Fruit fly (Drosophila melanogaster) whole organism, embryonic: ENCODE data around the gene Jhbp1.
A peak's percentile ranks its signal among the peaks of the same experiment; 100 is the strongest.

ENCODE experiments used
- Atf-2 ChIP-seq: fragments of 200-800 bp; sonication (Bioruptor generic); optimal IDR thresholded peaks from 2 replicates; lab custom pipeline; 2016; ENCODE audit warnings: missing biosample characterization, missing genetic modification characterization
- CG10431 ChIP-seq: fragments of 200-800 bp; sonication (Bioruptor generic); optimal IDR thresholded peaks from 3 replicates; lab custom pipeline; 2018; ENCODE audit warnings: missing biosample characterization, mild to moderate bottlenecking, missing genetic modification characterization
- CG10654 ChIP-seq: fragments of 200-800 bp; sonication (Bioruptor generic); optimal IDR thresholded peaks from 2 replicates; lab custom pipeline; 2016; ENCODE audit warnings: missing biosample characterization, missing genetic modification characterization
- CG10979 ChIP-seq: fragments of 200-800 bp; sonication (Bioruptor generic); optimal IDR thresholded peaks from 2 replicates; lab custom pipeline; 2018; ENCODE audit warnings: missing biosample characterization, mild to moderate bottlenecking, missing genetic modification characterization, moderate library complexity
- CG11504 ChIP-seq: fragments of 200-800 bp; sonication (Bioruptor generic); optimal IDR thresholded peaks from 3 replicates; lab custom pipeline; 2019; ENCODE audit warnings: missing biosample characterization, mild to moderate bottlenecking, missing genetic modification characterization, moderate library complexity
- CG12071 ChIP-seq: fragments of 200-800 bp; sonication (Bioruptor generic); optimal IDR thresholded peaks from 3 replicates; lab custom pipeline; 2018; ENCODE audit warnings: missing biosample characterization, mild to moderate bottlenecking, missing genetic modification characterization
- CG13296 ChIP-seq: fragments of 200-800 bp; sonication (Bioruptor generic); optimal IDR thresholded peaks from 3 replicates; lab custom pipeline; 2018; ENCODE audit warnings: missing biosample characterization, mild to moderate bottlenecking, missing genetic modification characterization
- CG14050 ChIP-seq: fragments of 200-800 bp; sonication (Bioruptor generic); IDR thresholded peaks from 3 replicates; pipeline ENCODE4 v1.3.6; 2022; ENCODE audit warnings: missing biosample characterization, missing genetic modification characterization
- CG1603 ChIP-seq: fragments of 200-800 bp; sonication (Bioruptor generic); optimal IDR thresholded peaks from 2 replicates; lab custom pipeline; 2019; ENCODE audit warnings: missing biosample characterization, mild to moderate bottlenecking, missing genetic modification characterization, moderate library complexity
- CG16813 ChIP-seq: fragments of 200-800 bp; sonication (Bioruptor generic); IDR thresholded peaks from 3 replicates; pipeline ENCODE4 v1.3.6; 2022; ENCODE audit warnings: missing biosample characterization, missing genetic modification characterization; ENCODE audit not compliant: partially characterized antibody
- CG2116 ChIP-seq: fragments of 200-800 bp; sonication (Bioruptor generic); optimal IDR thresholded peaks from 3 replicates; lab custom pipeline; 2018; ENCODE audit warnings: missing biosample characterization, mild to moderate bottlenecking, missing genetic modification characterization
- CG31388 ChIP-seq: fragments of 200-800 bp; sonication (Bioruptor generic); optimal IDR thresholded peaks from 2 replicates; lab custom pipeline; 2016; ENCODE audit warnings: missing biosample characterization, missing genetic modification characterization
- CG4820 ChIP-seq: fragments of 200-800 bp; sonication (Bioruptor generic); optimal IDR thresholded peaks from 3 replicates; lab custom pipeline; 2016; ENCODE audit warnings: missing biosample characterization, missing genetic modification characterization
- CG7987 ChIP-seq: fragments of 200-800 bp; sonication (Bioruptor generic); optimal IDR thresholded peaks from 2 replicates; lab custom pipeline; 2018; ENCODE audit warnings: missing biosample characterization, mild to moderate bottlenecking, missing genetic modification characterization, moderate library complexity
- CTCF ChIP-seq: fragments of 200-800 bp; sonication (Bioruptor generic); optimal IDR thresholded peaks from 2 replicates; lab custom pipeline; 2017; ENCODE audit warnings: missing biosample characterization, mild to moderate bottlenecking, missing genetic modification characterization, moderate library complexity
- D ChIP-seq, 2 experiments: fragments of 200-800 bp in 1 of 2; fragments of >200 bp in 1 of 2; sonication (Bioruptor generic) in 1 of 2; optimal IDR thresholded peaks; 2 replicates in 1 of 2; 3 replicates in 1 of 2; lab custom pipeline; 2017; ENCODE audit warnings: mild to moderate bottlenecking in 1 of 2, missing biosample characterization in 1 of 2, missing genetic modification characterization in 1 of 2, missing genetic modification reagents in 1 of 2
- E2f2 ChIP-seq: fragments of 200-800 bp; sonication (Bioruptor generic); IDR thresholded peaks from 2 replicates; pipeline ENCODE4 v1.3.6; 2022; ENCODE audit warnings: missing biosample characterization, missing genetic modification characterization
- HLHmδ ChIP-seq: fragments of 200-800 bp; sonication (Bioruptor generic); optimal IDR thresholded peaks from 2 replicates; lab custom pipeline; 2018; ENCODE audit warnings: missing biosample characterization, mild to moderate bottlenecking, missing genetic modification characterization, moderate library complexity
- NC2α ChIP-seq: fragments of 200-800 bp; sonication (Bioruptor generic); optimal IDR thresholded peaks from 2 replicates; lab custom pipeline; 2016; ENCODE audit warnings: missing biosample characterization, missing genetic modification characterization
- NK7.1 ChIP-seq: fragments of 200-800 bp; sonication (Bioruptor generic); optimal IDR thresholded peaks from 3 replicates; lab custom pipeline; 2016; ENCODE audit warnings: missing biosample characterization, missing genetic modification characterization
- Sin3A ChIP-seq: fragments of >200 bp; optimal IDR thresholded peaks from 2 replicates; lab custom pipeline; 2018
- Ssrp ChIP-seq: fragments of 200-800 bp; sonication (Bioruptor generic); optimal IDR thresholded peaks from 2 replicates; lab custom pipeline; 2018; ENCODE audit warnings: missing biosample characterization, mild to moderate bottlenecking, missing genetic modification characterization, moderate library complexity
- caup ChIP-seq: fragments of 200-800 bp; sonication (Bioruptor generic); optimal IDR thresholded peaks from 3 replicates; lab custom pipeline; 2017; ENCODE audit warnings: missing biosample characterization, mild to moderate bottlenecking, missing genetic modification characterization, moderate library complexity; ENCODE audit not compliant: severe bottlenecking
- dm ChIP-seq: fragments of 200-800 bp; sonication (Bioruptor generic); optimal IDR thresholded peaks from 3 replicates; lab custom pipeline; 2016; ENCODE audit warnings: missing biosample characterization, missing genetic modification characterization
- dmrt11E ChIP-seq: fragments of 200-800 bp; sonication (Bioruptor generic); optimal IDR thresholded peaks from 3 replicates; lab custom pipeline; 2018; ENCODE audit warnings: missing biosample characterization, mild to moderate bottlenecking, missing genetic modification characterization, moderate library complexity
- dmrt99B ChIP-seq: fragments of 200-800 bp; sonication (Bioruptor generic); optimal IDR thresholded peaks from 2 replicates; lab custom pipeline; 2018; ENCODE audit warnings: missing biosample characterization, mild to moderate bottlenecking, missing genetic modification characterization, moderate library complexity
- ems ChIP-seq: fragments of 200-800 bp; sonication (Bioruptor generic); optimal IDR thresholded peaks from 3 replicates; lab custom pipeline; 2016; ENCODE audit warnings: missing biosample characterization, missing genetic modification characterization
- fd102C ChIP-seq: fragments of 200-800 bp; sonication (Bioruptor generic); optimal IDR thresholded peaks from 2 replicates; lab custom pipeline; 2018; ENCODE audit warnings: missing biosample characterization, mild to moderate bottlenecking, missing genetic modification characterization, moderate library complexity
- fd3F ChIP-seq: fragments of 200-800 bp; sonication (Bioruptor generic); optimal IDR thresholded peaks from 2 replicates; lab custom pipeline; 2018; ENCODE audit warnings: missing biosample characterization, mild to moderate bottlenecking, missing genetic modification characterization, moderate library complexity
- fd64A ChIP-seq: fragments of 200-800 bp; sonication (Bioruptor generic); optimal IDR thresholded peaks from 3 replicates; lab custom pipeline; 2018; ENCODE audit warnings: missing biosample characterization, mild to moderate bottlenecking, missing genetic modification characterization
- fu2 ChIP-seq: fragments of 200-800 bp; sonication (Bioruptor generic); optimal IDR thresholded peaks from 2 replicates; lab custom pipeline; 2016; ENCODE audit warnings: missing biosample characterization, missing genetic modification characterization
- kah ChIP-seq: fragments of 200-800 bp; sonication (Bioruptor generic); optimal IDR thresholded peaks from 2 replicates; lab custom pipeline; 2018; ENCODE audit warnings: missing biosample characterization, mild to moderate bottlenecking, missing genetic modification characterization
- lov ChIP-seq, 2 experiments: fragments of 200-800 bp in 1 of 2; fragments of >200 bp in 1 of 2; sonication (Bioruptor generic) in 1 of 2; IDR thresholded peaks in 1 of 2; optimal IDR thresholded peaks in 1 of 2; 2 replicates in 1 of 2; 3 replicates in 1 of 2; pipeline versions ENCODE4 v1.3.6 to Lab custom; 2017 to 2022; ENCODE audit warnings: missing biosample characterization in 1 of 2, missing genetic modification characterization in 1 of 2
- oc ChIP-seq: fragments of 200-800 bp; sonication (Bioruptor generic); optimal IDR thresholded peaks from 2 replicates; lab custom pipeline; 2018; ENCODE audit warnings: missing biosample characterization, mild to moderate bottlenecking, missing genetic modification characterization, moderate library complexity
- org-1 ChIP-seq: fragments of 200-800 bp; sonication (Bioruptor generic); optimal IDR thresholded peaks from 2 replicates; lab custom pipeline; 2017; ENCODE audit warnings: missing biosample characterization, missing genetic modification characterization
- pan ChIP-seq, 4 experiments: fragments of >200 bp in 3 of 4; fragments of 200-800 bp in 1 of 4; sonication (Bioruptor generic) in 1 of 4; optimal IDR thresholded peaks in 3 of 4; IDR thresholded peaks in 1 of 4; 2 replicates each; pipeline versions ENCODE4 v1.3.6 to Lab custom; 2017 to 2022; ENCODE audit warnings: missing biosample characterization in 2 of 4, missing genetic modification characterization in 2 of 4, mixed read lengths in 1 of 4
- pb ChIP-seq: fragments of 200-800 bp; sonication (Bioruptor generic); optimal IDR thresholded peaks from 3 replicates; lab custom pipeline; 2016; ENCODE audit warnings: missing biosample characterization, missing genetic modification characterization
- prd ChIP-seq, 3 experiments: fragments of >200 bp in 2 of 3; fragments of 200-800 bp in 1 of 3; sonication (Bioruptor generic) in 1 of 3; optimal IDR thresholded peaks in 2 of 3; IDR thresholded peaks in 1 of 3; 2 replicates in 2 of 3; 3 replicates in 1 of 3; pipeline versions ENCODE4 v1.3.6 to Lab custom; 2017 to 2022; ENCODE audit warnings: missing biosample characterization in 1 of 3, missing genetic modification characterization in 1 of 3
- psq ChIP-seq: fragments of 200-800 bp; sonication (Bioruptor generic); optimal IDR thresholded peaks from 2 replicates; lab custom pipeline; 2017; ENCODE audit warnings: missing biosample characterization, missing genetic modification characterization
- run ChIP-seq: fragments of 200-800 bp; sonication (Bioruptor generic); optimal IDR thresholded peaks from 3 replicates; lab custom pipeline; 2018; ENCODE audit warnings: missing biosample characterization, mild to moderate bottlenecking, missing genetic modification characterization
- ssp ChIP-seq: fragments of 200-800 bp; sonication (Bioruptor generic); IDR thresholded peaks from 2 replicates; pipeline ENCODE4 v1.3.6; 2022; ENCODE audit warnings: missing biosample characterization, missing genetic modification characterization
- sug ChIP-seq: fragments of 200-800 bp; optimal IDR thresholded peaks from 2 replicates; lab custom pipeline; 2019; ENCODE audit warnings: missing biosample characterization, mild to moderate bottlenecking, missing genetic modification characterization, moderate library complexity
- tin ChIP-seq: fragments of 200-800 bp; sonication (Bioruptor generic); optimal IDR thresholded peaks from 3 replicates; lab custom pipeline; 2016; ENCODE audit warnings: missing biosample characterization, missing genetic modification characterization
- trem ChIP-seq: fragments of 200-800 bp; optimal IDR thresholded peaks from 3 replicates; lab custom pipeline; 2019; ENCODE audit warnings: missing biosample characterization, mild to moderate bottlenecking, missing genetic modification characterization, moderate library complexity
- tup ChIP-seq: fragments of 200-800 bp; sonication (Bioruptor generic); optimal IDR thresholded peaks from 2 replicates; lab custom pipeline; 2016; ENCODE audit warnings: missing biosample characterization, mild to moderate bottlenecking, missing genetic modification characterization, moderate library complexity
- wdn ChIP-seq: fragments of 200-800 bp; sonication (Bioruptor generic); IDR thresholded peaks from 2 replicates; pipeline ENCODE4 v1.3.6; 2022; ENCODE audit warnings: missing biosample characterization, missing genetic modification characterization
- zen ChIP-seq: fragments of 200-800 bp; sonication (Bioruptor generic); optimal IDR thresholded peaks from 3 replicates; lab custom pipeline; 2018; ENCODE audit warnings: missing biosample characterization, mild to moderate bottlenecking, missing genetic modification characterization, moderate library complexity
- zf30C ChIP-seq: fragments of 200-800 bp; sonication (Bioruptor generic); optimal IDR thresholded peaks from 3 replicates; lab custom pipeline; 2018; ENCODE audit warnings: missing biosample characterization, mild to moderate bottlenecking, missing genetic modification characterization

Gene Jhbp1

dm6 chr3R:4992227-4992737 is 27.0 kb downstream of the Jhbp1 start (continued):
- TF ChIP-seq prd (optimal IDR thresholded peaks at IDR 0.05; lab: Kevin White, UChicago) (no peak), prd (GFP tag; IDR thresholded peaks at IDR 0.05; lab: Robert Waterston, UW) (0 out of 3 replicates have a peak, but pooled peaks have one; percentile 16), Atf-2 (GFP tag; lab: Kevin White, UChicago) (no peak), CG4820 (no peak), fd102C (GFP tag; lab: Kevin White, UChicago) (peak; percentile 62), CG10979 (tag; lab: Kevin White, UChicago) (peak; percentile 48), CG7987 (GFP tag; lab: Kevin White, UChicago) (peak; percentile 40), NK7.1 (GFP tag; lab: Kevin White, UChicago) (no peak), dmrt11E (tag; lab: Kevin White, UChicago) (peak; percentile 64), E2f2 (GFP tag; lab: Robert Waterston, UW) (peak; percentile 32; the same call in 1 of the 2 replicates), pan (optimal IDR thresholded peaks at IDR 0.05; lab: Kevin White, UChicago) (no peak), pan (GFP tag; optimal IDR thresholded peaks at IDR 0.05 in 1 of 2, IDR thresholded peaks at IDR 0.05 in 1 of 2) (peak in 1 of 2 experiments; percentile 22), ems (GFP tag; lab: Kevin White, UChicago) (peak; percentile 10), HLHmδ (GFP tag; lab: Kevin White, UChicago) (peak; percentile 71), lov (optimal IDR thresholded peaks at IDR 0.05; lab: Kevin White, UChicago) (no peak), lov (GFP tag; IDR thresholded peaks at IDR 0.05; lab: Robert Waterston, UW) (peak; percentile 18; the same call in 1 of the 3 replicates), ssp (GFP tag; lab: Robert Waterston, UW) (no peak), CG16813 (GFP tag; lab: Robert Waterston, UW) (no peak), CG2116 (GFP tag; lab: Kevin White, UChicago) (peak; percentile 44), Ssrp (tag; lab: Kevin White, UChicago) (no peak), CG10431 (GFP tag; lab: Kevin White, UChicago) (no peak), zf30C (GFP tag; lab: Kevin White, UChicago) (no peak), Sin3A (lab: Kevin White, UChicago) (no peak), fu2 (GFP tag; lab: Kevin White, UChicago) (no peak), wdn (GFP tag; lab: Robert Waterston, UW) (no peak), pb (GFP tag; lab: Kevin White, UChicago) (peak; percentile 34), D (optimal IDR thresholded peaks at IDR 0.05; lab: Kevin White, UChicago) (no peak), D (GFP tag; optimal IDR thresholded peaks at IDR 0.05; lab: Kevin White, UChicago) (peak; percentile 69), trem (tag; lab: Kevin White, UChicago) (peak; percentile 36), zen (tag; lab: Kevin White, UChicago) (peak; percentile 11), org-1 (peak; percentile 72), CG14050 (GFP tag; lab: Robert Waterston, UW) (no peak), CG10654 (GFP tag; lab: Kevin White, UChicago) (no peak), kah (GFP tag; lab: Kevin White, UChicago) (peak; percentile 21), tin (GFP tag; lab: Kevin White, UChicago) (no peak), oc (peak; percentile 16), dm (GFP tag; lab: Kevin White, UChicago) (peak; percentile 20), sug (tag; lab: Kevin White, UChicago) (peak; percentile 70), CG13296 (GFP tag; lab: Kevin White, UChicago) (no peak), fd64A (peak; percentile 87), fd3F (no peak), caup (GFP tag; lab: Kevin White, UChicago) (peak; percentile 79), tup (GFP tag; lab: Kevin White, UChicago) (peak; percentile 56), NC2α (no peak), CG11504 (tag; lab: Kevin White, UChicago) (peak; percentile 41), run (tag; lab: Kevin White, UChicago) (peak; percentile 56), CG12071 (GFP tag; lab: Kevin White, UChicago) (peak; percentile 50), CG31388 (GFP tag; lab: Kevin White, UChicago) (no peak), psq (peak; percentile 1), CG1603 (tag; lab: Kevin White, UChicago) (peak; percentile 1), dmrt99B (peak; percentile 58), CTCF (GFP tag; lab: Kevin White, UChicago) (peak; percentile 5)
